Worm (Caenorhabditis elegans): ENCODE data around the gene cyp-31A3.

DNA sequence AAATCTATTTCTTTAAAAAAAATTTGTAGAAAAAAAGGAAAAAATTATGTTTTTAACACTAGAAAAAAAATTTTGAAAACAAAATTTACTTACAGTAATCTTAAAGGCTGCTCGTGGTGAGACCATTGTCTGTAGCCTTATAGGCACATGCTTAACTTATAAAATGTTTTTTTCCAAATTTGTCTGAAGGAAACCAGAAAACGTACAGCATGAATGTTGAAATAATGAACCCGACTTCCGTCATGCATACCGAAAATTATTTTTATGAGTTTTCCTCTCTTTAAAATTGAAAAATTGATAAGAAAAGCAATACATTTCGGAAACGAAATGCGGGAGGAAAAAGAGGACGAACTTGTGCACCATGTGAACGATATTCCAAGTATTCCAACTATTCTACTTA is 10.9 kb downstream of the cyp-31A3 start, which contains the start of gene R11E3.2:
- TF ChIP-seq elt-3 (tag; optimal IDR thresholded peaks at IDR 0.05): no peak
- no peak for TF ChIP-seq ztf-11 (tag; optimal IDR thresholded peaks at IDR 0.05)
- no peak for TF ChIP-seq lin-32 (GFP tag; optimal IDR thresholded peaks at IDR 0.05)
- TF ChIP-seq mep-1 (tag; optimal IDR thresholded peaks at IDR 0.05): no peak
- TF ChIP-seq elt-1 (tag; optimal IDR thresholded peaks at IDR 0.05; ENCODE audit: borderline replicate concordance, insufficient read depth): no peak

Measured in whole organism, mixed stage, embryonic.